Worm (Caenorhabditis elegans): ENCODE results near the gene gpa-12.

Gene gpa-12

DNA sequence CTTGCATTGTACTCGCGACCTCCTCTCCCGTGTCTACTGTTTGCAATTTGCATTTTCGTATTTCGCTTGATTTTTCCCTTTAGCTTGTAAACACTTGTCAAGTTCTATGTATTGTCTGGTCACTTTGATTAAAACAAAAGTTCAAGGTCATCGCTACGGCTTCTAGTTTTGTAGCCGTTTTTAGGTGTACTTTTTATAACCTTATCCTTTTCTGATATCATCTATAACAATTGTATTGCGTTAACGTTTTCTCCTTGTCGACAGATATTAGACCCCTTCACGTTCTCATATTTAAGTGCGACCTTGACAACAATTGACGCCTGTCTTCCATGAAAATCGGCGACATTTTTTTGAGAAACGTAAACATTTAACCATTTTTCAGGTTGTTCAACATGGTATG lies 3.3 kb downstream of the gpa-12 start:
- TF ChIP-seq Y22D7AL.16 (tag; optimal IDR thresholded peaks at IDR 0.05) (no peak), sox-2 (GFP tag; IDR thresholded peaks at IDR 0.05) (no peak), pag-3 (tag; optimal IDR thresholded peaks at IDR 0.05; ENCODE audit: borderline replicate concordance) (no peak), eyg-1 (tag; optimal IDR thresholded peaks at IDR 0.05) (no peak), elt-2 (tag; optimal IDR thresholded peaks at IDR 0.05) (no peak), hlh-15 (tag; optimal IDR thresholded peaks at IDR 0.05) (no peak)

DNA sequence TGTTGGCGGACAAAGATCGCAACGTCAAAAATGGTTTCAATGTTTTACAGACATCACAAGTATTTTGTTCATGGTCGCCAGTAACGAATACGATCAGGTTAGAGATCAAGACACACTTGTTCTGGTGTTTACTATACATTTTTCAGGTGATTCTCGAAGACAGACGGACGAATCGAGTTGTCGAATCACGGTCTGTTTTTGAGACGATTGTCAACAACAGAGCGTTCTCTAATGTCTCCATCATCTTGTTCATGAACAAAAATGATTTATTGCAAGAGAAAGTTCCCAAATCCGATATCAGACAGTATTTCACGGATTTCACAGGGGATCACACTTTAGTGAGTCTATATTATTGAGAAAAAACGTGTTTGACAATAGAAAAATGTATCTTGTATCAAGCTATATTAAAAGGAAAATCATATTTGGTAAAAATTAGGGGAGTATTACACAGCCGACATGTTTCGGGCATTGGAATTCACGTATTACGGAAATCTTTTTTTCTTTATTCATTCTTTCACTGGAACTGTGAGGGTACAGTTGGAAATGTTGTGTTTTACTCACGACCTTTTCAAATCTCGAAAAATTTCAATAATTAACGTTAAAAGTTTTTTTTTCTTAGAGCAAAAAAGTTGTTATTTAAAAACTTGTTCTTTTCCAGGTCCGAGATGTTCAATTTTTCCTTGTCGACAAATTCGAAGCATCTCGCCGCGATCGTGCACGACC lies 4.9 kb downstream of the gpa-12 start:
- TF ChIP-seq unc-86 (tag; optimal IDR thresholded peaks at IDR 0.05) (no peak), hlh-13 (GFP tag; optimal IDR thresholded peaks at IDR 0.05) (no peak), ceh-14 (tag; optimal IDR thresholded peaks at IDR 0.05) (no peak), sox-4 (tag; optimal IDR thresholded peaks at IDR 0.05) (no peak), K02D7.2 (tag; optimal IDR thresholded peaks at IDR 0.05) (no peak), lim-6 (tag; optimal IDR thresholded peaks at IDR 0.05) (no peak), F13H6.1 (tag; optimal IDR thresholded peaks at IDR 0.05) (no peak), tbx-7 (tag; optimal IDR thresholded peaks at IDR 0.05) (no peak), zip-5 (tag; optimal IDR thresholded peaks at IDR 0.05) (no peak), pag-3 (tag; optimal IDR thresholded peaks at IDR 0.05; ENCODE audit: borderline replicate concordance) (no peak), sdc-2 (tag; optimal IDR thresholded peaks at IDR 0.05) (no peak), fkh-10 (GFP tag; optimal IDR thresholded peaks at IDR 0.05) (no peak), npax-4 (tag; optimal IDR thresholded peaks at IDR 0.05) (no peak), ztf-16 (tag; optimal IDR thresholded peaks at IDR 0.05) (no peak), C08G9.2 (tag; optimal IDR thresholded peaks at IDR 0.05) (no peak)

- TF ChIP-seq sdc-2 (tag; optimal IDR thresholded peaks at IDR 0.05) (no peak), dmd-4 (tag; optimal IDR thresholded peaks at IDR 0.05; ENCODE audit: borderline replicate concordance) (no peak)
Measured at ce11 chrX:9251488-9251887, 8.1 kb downstream of the gpa-12 start, which contains the start of gene pes-8. Gene pes-8 (plus strand): TSS chrX:9251788.

DNA sequence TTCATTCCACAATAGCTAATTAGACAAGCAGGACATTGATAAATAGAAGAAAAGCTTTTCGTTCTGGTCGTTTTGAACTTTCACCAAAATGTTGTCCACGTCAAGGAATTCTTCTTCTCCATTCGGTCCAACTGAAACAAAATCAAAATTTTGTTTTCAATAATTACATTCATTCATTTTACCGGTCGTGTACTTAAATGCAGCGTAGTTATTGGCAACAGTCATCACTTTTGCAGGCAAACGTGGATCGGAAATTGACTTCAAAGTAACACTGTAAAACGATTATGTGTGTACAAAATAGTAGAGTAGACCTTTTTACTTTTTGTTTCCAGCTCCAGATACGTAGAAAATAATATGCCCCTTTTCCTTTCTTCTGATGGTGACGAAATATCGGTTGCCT lies 12.6 kb downstream of the gpa-12 start:
- TF ChIP-seq elt-4 (tag; optimal IDR thresholded peaks at IDR 0.05), result no peak
- no peak for TF ChIP-seq ceh-19 (GFP tag; optimal IDR thresholded peaks at IDR 0.05)
- TF ChIP-seq ceh-18 (tag; optimal IDR thresholded peaks at IDR 0.05), result no peak
- TF ChIP-seq nfya-1 (tag; optimal IDR thresholded peaks at IDR 0.05), result no peak
- TF ChIP-seq pqm-1 (tag; optimal IDR thresholded peaks at IDR 0.05), result no peak
- TF ChIP-seq ttx-3 (tag; optimal IDR thresholded peaks at IDR 0.05), result no peak
- TF ChIP-seq unc-3 (GFP tag; conservative IDR thresholded peaks at IDR 0.05), result no peak
- TF ChIP-seq unc-3 (tag; optimal IDR thresholded peaks at IDR 0.05), result no peak
- no peak for TF ChIP-seq ets-4 (tag; optimal IDR thresholded peaks at IDR 0.05)
- no peak for TF ChIP-seq ceh-34 (tag; optimal IDR thresholded peaks at IDR 0.05)
- TF ChIP-seq mec-3 (tag; optimal IDR thresholded peaks at IDR 0.05; ENCODE audit: borderline replicate concordance), result no peak
- TF ChIP-seq ceh-48 (tag; optimal IDR thresholded peaks at IDR 0.05), result no peak
- no peak for TF ChIP-seq syd-9 (tag; optimal IDR thresholded peaks at IDR 0.05)
- TF ChIP-seq F13H6.1 (tag; optimal IDR thresholded peaks at IDR 0.05), result no peak
- no peak for TF ChIP-seq lim-6 (tag; optimal IDR thresholded peaks at IDR 0.05)
- TF ChIP-seq ceh-14 (tag; optimal IDR thresholded peaks at IDR 0.05), result no peak
- TF ChIP-seq unc-55 (GFP tag; optimal IDR thresholded peaks at IDR 0.05), result no peak
- TF ChIP-seq hlh-13 (GFP tag; optimal IDR thresholded peaks at IDR 0.05), result no peak

DNA sequence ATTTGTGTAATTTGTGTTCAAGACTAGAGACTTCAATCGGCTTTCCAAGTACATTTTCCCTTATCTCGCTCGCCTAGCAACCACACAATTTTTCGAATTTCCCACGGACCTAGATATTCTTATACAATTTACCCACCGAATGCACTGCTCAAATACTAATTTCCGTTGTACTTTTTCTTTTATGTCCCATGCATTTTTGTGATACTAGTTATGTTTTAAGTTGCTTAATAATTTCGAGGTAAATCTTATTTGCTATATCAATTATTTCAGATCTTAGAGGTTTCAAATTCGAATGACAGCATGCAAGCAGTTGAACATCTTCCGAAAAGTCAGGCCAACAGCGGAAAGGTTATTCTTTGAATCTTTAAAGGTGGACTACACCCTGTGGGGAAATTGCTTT lies 16.2 kb downstream of the gpa-12 start, which contains the start of gene F18G5.1:
F18G5.1 (plus strand) TSS at position 301 of the 400 bp plus-strand sequence.
- TF ChIP-seq pqm-1 (tag; optimal IDR thresholded peaks at IDR 0.05) (no peak), sox-2 (GFP tag; IDR thresholded peaks at IDR 0.05) (no peak), unc-3 (GFP tag; conservative IDR thresholded peaks at IDR 0.05) (no peak), unc-3 (tag; optimal IDR thresholded peaks at IDR 0.05) (no peak), pha-2 (tag; optimal IDR thresholded peaks at IDR 0.05) (no peak), sox-4 (tag; optimal IDR thresholded peaks at IDR 0.05) (no peak), ceh-31 (tag; optimal IDR thresholded peaks at IDR 0.05) (no peak), unc-42 (tag; optimal IDR thresholded peaks at IDR 0.05) (no peak), elt-4 (tag; optimal IDR thresholded peaks at IDR 0.05) (no peak), ceh-18 (tag; optimal IDR thresholded peaks at IDR 0.05) (no peak)

Data from whole organism, late embryonic.